Fruit fly (Drosophila melanogaster) S2 (cell line): Measurements from ENCODE around the gene Hex-t2.

Source experiments
- CG8478 ChIP-seq: fragments of >200 bp; optimal IDR thresholded peaks from 2 replicates; lab custom pipeline; 2018
- CTCF ChIP-seq, 2 experiments: fragments of >200 bp; optimal IDR thresholded peaks; 2 replicates each; lab custom pipeline; 2018

- TF ChIP-seq CG8478 (lab: Kevin White, UChicago) (no peak), CTCF (optimal IDR thresholded peaks at IDR 0.05; lab: Kevin White, UChicago) (no peak)
Observed at dm6 chr3R:26500355-26500754, 49.9 kb downstream of the Hex-t2 start.
